Fruit fly (Drosophila melanogaster) whole organism: Measurements from ENCODE around the gene AspRS-m.

ENCODE experiments used
- psq ChIP-seq: fragments of >200 bp; optimal IDR thresholded peaks from 2 replicates; lab custom pipeline; 2017
- usp ChIP-seq: fragments of >200 bp; optimal IDR thresholded peaks from 2 replicates; lab custom pipeline; 2017; ENCODE audit warnings: missing biosample characterization, missing genetic modification characterization, mixed read lengths

DNA sequence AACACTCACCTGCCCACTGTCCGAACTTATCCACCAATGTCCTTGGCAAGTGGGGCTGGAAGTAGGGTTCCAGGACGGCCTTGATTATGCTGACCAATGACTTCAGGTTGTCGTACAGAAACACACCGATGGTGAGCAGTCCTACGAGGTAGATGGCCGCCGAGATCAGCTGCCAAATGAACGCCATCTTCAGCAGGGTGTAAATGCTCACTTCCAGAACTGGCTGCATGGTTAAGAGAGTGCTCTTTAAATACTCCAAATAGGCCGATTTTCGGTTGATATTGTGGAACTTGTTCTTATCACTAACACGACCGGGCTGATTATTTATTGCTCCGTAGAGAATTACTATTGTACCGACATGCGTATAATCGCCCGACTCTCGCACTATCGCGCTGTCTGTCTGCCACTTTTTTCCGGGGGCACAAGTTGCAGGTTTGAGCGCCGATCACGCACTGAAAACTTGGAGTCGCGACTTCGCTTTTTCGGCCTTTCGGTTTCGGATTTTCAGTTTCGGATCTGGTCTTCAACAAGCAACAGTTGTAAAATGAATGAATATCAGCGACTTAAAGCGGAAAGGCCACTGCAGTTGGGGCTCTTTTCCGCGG, 20.0 kb downstream of the AspRS-m start:
- TF ChIP-seq psq (lab: Kevin White, UChicago) = no peak
- no peak for TF ChIP-seq usp (GFP tag; lab: Kevin White, UChicago)
